Worm (Caenorhabditis elegans) whole organism, L3 larva: Measurements from ENCODE around the gene F59A7.5.

Experiments used
- aly-2 ChIP-seq: fragments of 150-350 bp; optimal IDR thresholded peaks from 2 replicates; lab custom pipeline; 2014; ENCODE audit warnings: missing biosample characterization, missing genetic modification characterization
- ama-1 ChIP-seq: fragments of 150-350 bp; optimal IDR thresholded peaks from 2 replicates; lab custom pipeline; 2018
- ceh-82 ChIP-seq: fragments of 150-350 bp; optimal IDR thresholded peaks from 2 replicates; lab custom pipeline; 2014; ENCODE audit warnings: missing biosample characterization, missing genetic modification characterization
- egl-5 ChIP-seq: fragments of 150-350 bp; optimal IDR thresholded peaks from 2 replicates; lab custom pipeline; 2017; ENCODE audit warnings: missing biosample characterization, missing genetic modification reagents, missing genetic modification characterization, inconsistent platforms
- hmg-11 ChIP-seq: sonication (generic microtip); optimal IDR thresholded peaks from 2 replicates; lab custom pipeline; 2016; ENCODE audit warnings: missing genetic modification characterization, missing compliant biosample characterization
- lin-15B ChIP-seq: fragments of 150-350 bp; optimal IDR thresholded peaks from 2 replicates; lab custom pipeline; 2014; ENCODE audit warnings: missing biosample characterization, missing genetic modification characterization
- lin-39 ChIP-seq: fragments of 150-350 bp; optimal IDR thresholded peaks from 2 replicates; lab custom pipeline; 2018; ENCODE audit warnings: missing biosample characterization, missing genetic modification reagents, missing genetic modification characterization
- nhr-12 ChIP-seq: fragments of 150-350 bp; optimal IDR thresholded peaks from 2 replicates; lab custom pipeline; 2014; ENCODE audit warnings: missing biosample characterization, missing genetic modification characterization
- nhr-43 ChIP-seq: sonication (generic microtip); optimal IDR thresholded peaks from 2 replicates; lab custom pipeline; 2016; ENCODE audit warnings: mild to moderate bottlenecking, missing genetic modification characterization, missing compliant biosample characterization; ENCODE audit not compliant: poor library complexity, severe bottlenecking
- snpc-4 ChIP-seq: fragments of 150-350 bp; optimal IDR thresholded peaks from 2 replicates; lab custom pipeline; 2014; ENCODE audit warnings: missing biosample characterization, missing genetic modification characterization
- unc-62 ChIP-seq: fragments of 150-350 bp; sonication (generic microtip); optimal IDR thresholded peaks from 4 replicates; lab custom pipeline; 2014; ENCODE audit warnings: missing biosample characterization, missing genetic modification reagents, missing genetic modification characterization

ce11 chrV:2050790-2051189, 28.3 kb downstream of the F59A7.5 start:
- TF ChIP-seq lin-39 (no peak), egl-5 (tag; lab: Kevin White, UChicago) (no peak), aly-2 (tag; lab: Kevin White, UChicago) (no peak), lin-15B (tag; lab: Kevin White, UChicago) (no peak), hmg-11 (tag; lab: Kevin White, UChicago) (no peak), snpc-4 (tag; lab: Kevin White, UChicago) (no peak), ceh-82 (tag; lab: Kevin White, UChicago) (no peak), nhr-12 (tag; lab: Kevin White, UChicago) (no peak), nhr-43 (tag; lab: Kevin White, UChicago) (no peak), unc-62 (no peak), ama-1 (lab: Kevin White, UChicago) (no peak)
